Fruit fly (Drosophila melanogaster) Kc167 (cell line): ENCODE data around the gene und.

ENCODE experiments used
- Myc ChIP-seq: fragments of >200 bp; optimal IDR thresholded peaks from 2 replicates; lab custom pipeline; 2017; ENCODE audit warnings: missing external identifiers
- Sin3A ChIP-seq: fragments of >200 bp; optimal IDR thresholded peaks from 2 replicates; lab custom pipeline; 2018; ENCODE audit warnings: missing external identifiers
- h ChIP-seq: fragments of >200 bp; optimal IDR thresholded peaks from 3 replicates; lab custom pipeline; 2018; ENCODE audit warnings: missing external identifiers
- psq ChIP-seq: fragments of >200 bp; optimal IDR thresholded peaks from 2 replicates; lab custom pipeline; 2017; ENCODE audit warnings: missing external identifiers
- ttk ChIP-seq: sonication (Bioruptor generic); optimal IDR thresholded peaks from 2 replicates; lab custom pipeline; 2017; ENCODE audit warnings: missing external identifiers

DNA sequence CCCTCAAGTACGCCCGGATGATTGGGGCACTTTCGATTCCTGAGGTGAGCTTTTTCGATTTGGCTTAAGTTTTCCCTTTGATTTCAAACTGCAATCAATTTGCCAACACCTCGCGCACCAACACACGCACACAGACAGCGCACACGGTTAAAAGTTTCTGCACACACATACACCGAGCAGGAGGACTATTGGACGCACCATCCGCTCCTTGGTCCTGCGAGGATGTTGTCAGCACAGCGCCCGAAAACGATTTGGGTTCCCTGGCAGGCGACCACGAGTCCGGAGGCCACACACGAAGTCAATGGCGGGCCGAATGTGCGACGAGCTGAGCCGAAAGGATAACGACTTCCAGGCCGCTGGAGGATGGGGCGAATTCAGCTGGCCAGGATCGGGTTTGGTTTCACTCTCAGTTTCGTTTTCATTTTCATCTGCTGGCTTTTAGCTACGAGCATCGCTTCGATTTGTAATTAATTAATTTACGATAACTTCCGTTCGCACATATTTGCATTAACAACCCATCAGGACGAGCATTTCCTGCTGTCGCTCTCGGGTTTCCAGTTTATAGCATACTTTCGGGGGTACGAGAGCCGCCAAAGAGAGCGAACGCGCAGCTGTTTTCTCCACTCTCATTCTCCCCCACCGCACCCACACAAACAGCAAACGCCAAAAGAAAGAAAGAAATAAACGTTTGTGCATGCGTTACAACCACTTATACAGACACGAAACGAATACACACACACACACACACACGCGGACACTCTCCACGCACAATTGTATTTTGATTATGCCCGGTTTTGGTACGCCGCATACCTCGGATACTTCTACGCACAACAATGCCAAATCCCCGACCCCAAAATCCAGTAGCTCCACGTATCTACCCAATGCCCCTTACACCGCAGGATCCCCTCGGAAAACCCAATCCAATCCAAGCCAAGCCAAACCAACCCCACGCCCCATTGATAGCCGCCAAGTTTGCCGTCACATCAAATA lies 16.6 kb upstream of the und start, which contains the start of gene Nckx30C:
- TF ChIP-seq Sin3A (no peak), psq (lab: Kevin White, UChicago) (no peak), Myc (lab: Kevin White, UChicago) (no peak), h (lab: Kevin White, UChicago) (no peak), ttk (no peak)
